Worm (Caenorhabditis elegans) whole organism, early embryonic: ENCODE measurements around the gene F46F5.14.

Experiments
- ama-1 ChIP-seq: fragments of 150-350 bp; optimal IDR thresholded peaks from 2 replicates; lab custom pipeline; 2014
- ets-7 ChIP-seq: sonication (generic microtip); optimal IDR thresholded peaks from 2 replicates; lab custom pipeline; 2016; ENCODE audit warnings: missing genotype, missing genetic modification characterization, missing compliant biosample characterization
- flt-1 ChIP-seq: fragments of 200-800 bp; sonication (Bioruptor generic); IDR thresholded peaks from 2 replicates; pipeline ENCODE4 v1.3.6; 2022; ENCODE audit warnings: missing genetic modification characterization, missing compliant biosample characterization
- pes-1 ChIP-seq: fragments of 200-800 bp; sonication (Bioruptor generic); IDR thresholded peaks from 2 replicates; pipeline ENCODE4 v1.3.6; 2022; ENCODE audit warnings: missing genetic modification reagents, missing genetic modification characterization, missing compliant biosample characterization
- scrt-1 ChIP-seq: fragments of 200-800 bp; sonication (Bioruptor generic); IDR thresholded peaks from 2 replicates; pipeline ENCODE4 v1.3.6; 2022; ENCODE audit warnings: missing genetic modification characterization, missing compliant biosample characterization
- sea-1 ChIP-seq: fragments of 200-800 bp; sonication (Bioruptor generic); conservative IDR thresholded peaks from 2 replicates; pipeline ENCODE4 v1.3.6; 2022; ENCODE audit warnings: missing genetic modification characterization, missing compliant biosample characterization
- tra-4 ChIP-seq: sonication (generic microtip); optimal IDR thresholded peaks from 2 replicates; lab custom pipeline; 2017; ENCODE audit warnings: missing genetic modification characterization, missing compliant biosample characterization

ce11 chrII:803009-803408 lies 3.2 kb downstream of the F46F5.14 start, which contains the start of gene F46F5.13:
- TF ChIP-seq ets-7 (tag; lab: Kevin White, UChicago): no peak
- TF ChIP-seq ama-1: no peak
- TF ChIP-seq pes-1 (GFP tag; lab: Robert Waterston, UW): no peak
- TF ChIP-seq sea-1: no peak
- TF ChIP-seq flt-1 (GFP tag; lab: Robert Waterston, UW): no peak
- TF ChIP-seq scrt-1: no peak
- TF ChIP-seq tra-4: no peak
